Worm (Caenorhabditis elegans): Measurements from ENCODE around the gene W10G11.1.

The W10G11.1 gene

DNA sequence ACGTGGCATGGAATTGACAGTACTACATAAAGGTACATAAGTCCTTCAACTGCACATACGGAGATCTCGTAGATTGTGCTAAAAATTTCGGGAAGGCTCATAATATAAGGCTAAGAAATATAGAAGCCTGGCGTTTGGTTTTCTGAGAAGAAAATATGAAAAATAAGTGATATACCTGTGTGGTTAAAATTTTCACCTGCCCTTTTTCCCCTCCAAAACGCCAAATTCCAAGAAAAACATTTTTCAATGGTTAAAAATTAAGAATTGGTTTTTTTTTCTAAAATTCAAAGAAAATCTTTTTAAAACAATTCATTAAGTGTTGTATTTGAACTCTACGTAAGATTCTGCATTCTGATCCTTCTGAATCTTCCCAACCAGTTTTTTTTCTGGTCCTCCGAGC, 45.9 kb downstream of the W10G11.1 start, which contains the start of gene srz-5:
srz-5 (minus strand) TSS at position 101 of the 400 bp plus-strand sequence.
- TF ChIP-seq nfya-1 (tag; optimal IDR thresholded peaks at IDR 0.05) (no peak), C38D4.7 (GFP tag; optimal IDR thresholded peaks at IDR 0.05) (no peak), sox-4 (tag; optimal IDR thresholded peaks at IDR 0.05) (no peak), elt-2 (tag; optimal IDR thresholded peaks at IDR 0.05) (no peak), ama-1 (optimal IDR thresholded peaks at IDR 0.05) (no peak), tbx-7 (tag; optimal IDR thresholded peaks at IDR 0.05) (no peak), pat-9 (tag; optimal IDR thresholded peaks at IDR 0.05) (no peak), ttx-3 (tag; optimal IDR thresholded peaks at IDR 0.05) (no peak), pax-1 (tag; optimal IDR thresholded peaks at IDR 0.05) (no peak), K09A11.1 (tag; optimal IDR thresholded peaks at IDR 0.05; ENCODE audit: insufficient read depth) (no peak), ceh-30 (tag; optimal IDR thresholded peaks at IDR 0.05) (no peak), pag-3 (tag; optimal IDR thresholded peaks at IDR 0.05; ENCODE audit: borderline replicate concordance) (no peak)

DNA sequence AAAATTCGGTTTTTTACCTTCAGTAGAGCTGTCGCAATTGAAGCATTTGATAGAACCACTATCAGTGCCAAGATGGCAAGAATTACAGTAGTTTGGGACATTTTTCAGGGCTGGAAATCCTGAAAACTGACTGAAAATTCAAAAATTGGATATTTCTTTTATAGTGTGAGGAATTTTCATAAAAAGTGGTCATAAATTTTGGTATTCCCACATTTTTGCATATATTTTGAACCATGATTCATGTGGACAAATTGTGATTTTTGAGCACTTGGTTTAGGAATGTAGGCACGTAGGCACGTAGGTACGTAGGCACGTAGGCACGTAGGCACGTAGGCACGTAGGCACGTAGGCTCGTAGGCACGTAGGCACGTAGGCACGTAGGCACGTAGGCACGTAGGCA, 48.3 kb downstream of the W10G11.1 start, which contains the start of gene Y49F6B.19:
Y49F6B.19 (minus strand) TSS at position 101 of the 400 bp plus-strand sequence.
- TF ChIP-seq ceh-22 (tag; optimal IDR thresholded peaks at IDR 0.05) = no peak
- TF ChIP-seq eyg-1 (tag; optimal IDR thresholded peaks at IDR 0.05) = no peak
- TF ChIP-seq dmd-4 (tag; optimal IDR thresholded peaks at IDR 0.05; ENCODE audit: borderline replicate concordance) = no peak
- TF ChIP-seq ceh-14 (tag; optimal IDR thresholded peaks at IDR 0.05) = no peak
- no peak for TF ChIP-seq gmeb-2 (tag; optimal IDR thresholded peaks at IDR 0.05)
- TF ChIP-seq ttx-3 (tag; optimal IDR thresholded peaks at IDR 0.05) = no peak
